Fruit fly (Drosophila melanogaster): ENCODE data around the gene tin.

tin gene

DNA sequence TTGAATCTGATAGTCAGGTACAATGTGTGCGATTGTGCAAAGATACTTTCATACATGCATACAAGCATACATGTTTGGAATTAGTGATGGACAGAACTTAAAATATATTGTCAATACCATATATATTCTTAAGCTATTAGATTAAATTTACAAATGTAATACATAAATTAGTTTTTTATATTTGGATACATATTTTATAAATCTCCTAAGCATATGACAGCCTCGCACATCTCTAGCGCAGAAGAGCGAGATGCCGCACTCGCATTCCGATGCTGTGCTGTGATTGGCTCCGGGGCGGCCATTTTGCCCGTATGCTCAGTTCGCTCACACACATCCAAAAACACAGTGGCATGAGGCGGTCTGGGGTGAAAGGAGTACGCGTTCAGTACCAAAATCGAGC is at the start of gene tin:
Gene tin, plus strand, starts transcription at position 383 of the 400 bp plus-strand sequence.
- TF ChIP-seq psq (optimal IDR thresholded peaks at IDR 0.05) (no peak), h (optimal IDR thresholded peaks at IDR 0.05) (no peak), insv (optimal IDR thresholded peaks at IDR 0.05) (no peak), Myc (optimal IDR thresholded peaks at IDR 0.05) (no peak), Sin3A (optimal IDR thresholded peaks at IDR 0.05) (no peak), ttk (optimal IDR thresholded peaks at IDR 0.05) (no peak)

dm6 chr3R:21330542-21330941 is 48.2 kb upstream of the tin start:
- TF ChIP-seq ttk (optimal IDR thresholded peaks at IDR 0.05) (no peak), Sin3A (optimal IDR thresholded peaks at IDR 0.05) (no peak), h (optimal IDR thresholded peaks at IDR 0.05) (no peak), Myc (optimal IDR thresholded peaks at IDR 0.05) (no peak), insv (optimal IDR thresholded peaks at IDR 0.05) (no peak), psq (optimal IDR thresholded peaks at IDR 0.05) (no peak)

dm6 chr3R:21331195-21331594 is 47.6 kb upstream of the tin start:
- no peak for TF ChIP-seq psq (optimal IDR thresholded peaks at IDR 0.05)
- TF ChIP-seq Myc (optimal IDR thresholded peaks at IDR 0.05) = no peak
- TF ChIP-seq insv (optimal IDR thresholded peaks at IDR 0.05) = no peak
- TF ChIP-seq Sin3A (optimal IDR thresholded peaks at IDR 0.05) = no peak
- no peak for TF ChIP-seq ttk (optimal IDR thresholded peaks at IDR 0.05)
- no peak for TF ChIP-seq h (optimal IDR thresholded peaks at IDR 0.05)

dm6 chr3R:21336797-21337244 is 42.0 kb upstream of the tin start:
- TF ChIP-seq insv (optimal IDR thresholded peaks at IDR 0.05) (no peak), ttk (optimal IDR thresholded peaks at IDR 0.05) (no peak), h (optimal IDR thresholded peaks at IDR 0.05) (no peak), psq (optimal IDR thresholded peaks at IDR 0.05) (no peak), Myc (optimal IDR thresholded peaks at IDR 0.05) (no peak), Sin3A (optimal IDR thresholded peaks at IDR 0.05) (no peak)

dm6 chr3R:21338313-21338921 is 40.4 kb upstream of the tin start:
- no peak for TF ChIP-seq Myc (optimal IDR thresholded peaks at IDR 0.05)
- TF ChIP-seq ttk (optimal IDR thresholded peaks at IDR 0.05) = no peak
- TF ChIP-seq psq (optimal IDR thresholded peaks at IDR 0.05) = no peak
- TF ChIP-seq insv (optimal IDR thresholded peaks at IDR 0.05) = no peak
- no peak for TF ChIP-seq h (optimal IDR thresholded peaks at IDR 0.05)
- no peak for TF ChIP-seq Sin3A (optimal IDR thresholded peaks at IDR 0.05)

DNA sequence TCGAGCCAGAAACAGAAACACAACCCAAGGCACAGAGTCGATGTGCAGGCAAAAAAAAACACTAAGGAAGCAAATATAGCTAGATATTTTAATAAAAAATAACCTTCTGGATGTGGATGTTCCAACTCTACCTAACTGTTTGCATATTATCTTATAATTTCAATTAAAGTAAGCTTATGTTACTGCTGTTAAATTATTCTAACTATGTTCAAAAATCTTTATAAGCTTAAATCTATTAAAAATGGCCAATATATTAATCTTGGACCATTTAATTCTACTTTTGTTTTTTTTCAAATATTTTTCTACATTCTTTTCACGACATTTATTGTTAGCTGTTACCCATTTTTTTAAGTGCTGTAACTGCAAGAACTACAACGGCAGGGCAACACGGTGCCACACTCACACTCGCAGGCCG is 39.8 kb upstream of the tin start:
- TF ChIP-seq psq (optimal IDR thresholded peaks at IDR 0.05) = no peak
- no peak for TF ChIP-seq h (optimal IDR thresholded peaks at IDR 0.05)
- TF ChIP-seq Myc (optimal IDR thresholded peaks at IDR 0.05) = no peak
- no peak for TF ChIP-seq Sin3A (optimal IDR thresholded peaks at IDR 0.05)
- no peak for TF ChIP-seq insv (optimal IDR thresholded peaks at IDR 0.05)
- no peak for TF ChIP-seq ttk (optimal IDR thresholded peaks at IDR 0.05)

DNA sequence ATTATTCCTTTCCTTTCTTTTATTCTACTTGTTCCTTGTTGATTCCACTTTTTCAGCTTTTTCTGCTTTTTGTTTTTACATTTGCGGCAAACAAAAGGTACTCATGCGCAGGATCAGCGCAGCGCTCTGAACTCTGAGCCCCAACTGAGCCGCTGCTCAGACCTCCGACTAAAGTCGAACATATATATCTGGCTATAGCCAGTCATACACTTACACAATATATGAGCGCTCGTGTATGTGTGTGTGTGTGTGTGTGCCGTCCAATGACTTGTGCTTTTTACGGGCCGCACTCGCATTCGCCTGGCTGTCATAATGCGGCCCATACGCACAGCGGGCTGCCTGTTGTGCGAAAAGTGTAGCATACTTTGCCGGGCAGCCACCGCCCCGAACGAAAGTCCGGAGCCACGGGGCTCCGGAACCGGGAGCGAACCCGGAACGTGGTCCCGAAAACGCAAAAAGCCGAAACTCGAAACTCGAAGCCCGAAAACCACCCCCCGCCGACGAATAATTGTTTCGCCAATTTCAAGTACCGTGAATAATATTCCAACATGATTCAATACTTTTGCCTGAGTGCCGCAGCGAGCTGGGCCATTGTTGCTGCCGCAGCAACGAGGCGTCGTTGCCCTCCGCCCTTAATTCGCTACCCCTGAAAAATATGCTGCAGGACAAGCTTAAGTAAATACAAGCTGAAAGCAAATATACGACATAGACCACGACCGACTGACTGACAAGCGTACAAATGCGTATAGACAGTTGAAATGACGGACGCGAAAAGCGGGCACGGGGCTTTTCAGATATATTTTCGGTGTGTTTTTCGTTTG is 39.1 kb upstream of the tin start:
- TF ChIP-seq ttk (optimal IDR thresholded peaks at IDR 0.05) (no peak), insv (optimal IDR thresholded peaks at IDR 0.05) (no peak), Sin3A (optimal IDR thresholded peaks at IDR 0.05) (no peak), h (optimal IDR thresholded peaks at IDR 0.05) (no peak), Myc (optimal IDR thresholded peaks at IDR 0.05) (no peak), psq (optimal IDR thresholded peaks at IDR 0.05) (no peak)

DNA sequence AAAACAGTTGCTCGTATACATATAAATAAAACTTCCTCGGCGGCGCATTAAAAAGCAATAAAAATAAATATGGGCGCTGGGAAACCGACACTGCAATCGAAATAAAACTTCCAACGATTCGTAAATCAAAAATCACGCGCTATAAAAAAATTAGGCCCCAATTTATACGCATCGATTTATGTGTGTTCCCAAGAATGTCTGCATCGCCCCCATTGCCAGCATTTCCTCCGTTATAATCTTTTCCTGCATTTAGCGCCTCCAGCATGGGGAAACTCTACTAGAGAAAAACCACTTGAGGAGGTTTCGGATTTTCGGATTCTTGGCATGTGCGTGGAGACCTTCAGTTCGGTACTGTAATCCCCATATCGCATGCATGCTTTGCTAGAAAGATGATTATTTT is 35.5 kb upstream of the tin start:
- TF ChIP-seq psq (optimal IDR thresholded peaks at IDR 0.05) (no peak), ttk (optimal IDR thresholded peaks at IDR 0.05) (no peak), h (optimal IDR thresholded peaks at IDR 0.05) (no peak), Sin3A (optimal IDR thresholded peaks at IDR 0.05) (no peak), insv (optimal IDR thresholded peaks at IDR 0.05) (no peak), Myc (optimal IDR thresholded peaks at IDR 0.05) (no peak)

dm6 chr3R:21345011-21345410 is 33.8 kb upstream of the tin start:
- TF ChIP-seq ttk (optimal IDR thresholded peaks at IDR 0.05) (no peak), insv (optimal IDR thresholded peaks at IDR 0.05) (no peak), Myc (optimal IDR thresholded peaks at IDR 0.05) (no peak), h (optimal IDR thresholded peaks at IDR 0.05) (no peak), psq (optimal IDR thresholded peaks at IDR 0.05) (no peak), Sin3A (optimal IDR thresholded peaks at IDR 0.05) (no peak)

dm6 chr3R:21347023-21347814 is 31.6 kb upstream of the tin start:
- no peak for TF ChIP-seq Myc (optimal IDR thresholded peaks at IDR 0.05)
- TF ChIP-seq insv (optimal IDR thresholded peaks at IDR 0.05) = no peak
- TF ChIP-seq ttk (optimal IDR thresholded peaks at IDR 0.05) = no peak
- no peak for TF ChIP-seq h (optimal IDR thresholded peaks at IDR 0.05)
- TF ChIP-seq Sin3A (optimal IDR thresholded peaks at IDR 0.05) = no peak
- TF ChIP-seq psq (optimal IDR thresholded peaks at IDR 0.05) = no peak

- TF ChIP-seq insv (optimal IDR thresholded peaks at IDR 0.05) (no peak), h (optimal IDR thresholded peaks at IDR 0.05) (no peak), Sin3A (optimal IDR thresholded peaks at IDR 0.05) (no peak), ttk (optimal IDR thresholded peaks at IDR 0.05) (no peak), psq (optimal IDR thresholded peaks at IDR 0.05) (no peak), Myc (optimal IDR thresholded peaks at IDR 0.05) (no peak)
Observed at dm6 chr3R:21347815-21348186, 31.0 kb upstream of the tin start.
